Worm (Caenorhabditis elegans) whole organism, mixed stage, embryonic: ENCODE data around the gene Y71H2B.5.

Source experiments
- blmp-1 ChIP-seq: fragments of 150-350 bp; optimal IDR thresholded peaks from 2 replicates; lab custom pipeline; 2014; ENCODE audit warnings: missing biosample characterization, missing genetic modification characterization
- elt-1 ChIP-seq: sonication (generic microtip); optimal IDR thresholded peaks from 2 replicates; lab custom pipeline; 2017; ENCODE audit warnings: missing genetic modification characterization, mild to moderate bottlenecking, missing compliant biosample characterization, antibody characterized with exemption, moderate library complexity, borderline replicate concordance; ENCODE audit not compliant: insufficient read depth
- ham-2 ChIP-seq: fragments of 200-800 bp; sonication (Bioruptor generic); optimal IDR thresholded peaks from 2 replicates; lab custom pipeline; 2018; ENCODE audit warnings: mild to moderate bottlenecking, missing genetic modification characterization, missing compliant biosample characterization
- hlh-1 ChIP-seq: fragments of 150-350 bp; optimal IDR thresholded peaks from 2 replicates; lab custom pipeline; 2014; ENCODE audit warnings: missing biosample characterization, missing genetic modification reagents, missing genetic modification characterization
- lin-13 ChIP-seq: fragments of 150-350 bp; optimal IDR thresholded peaks from 2 replicates; lab custom pipeline; 2014; ENCODE audit warnings: missing biosample characterization, missing genetic modification characterization
- nhr-28 ChIP-seq: fragments of 150-350 bp; optimal IDR thresholded peaks from 2 replicates; lab custom pipeline; 2014; ENCODE audit warnings: missing biosample characterization, missing genetic modification characterization
- nhr-76 ChIP-seq: sonication (generic microtip); optimal IDR thresholded peaks from 2 replicates; lab custom pipeline; 2017; ENCODE audit warnings: missing biosample characterization, missing genetic modification characterization
- snpc-4 ChIP-seq: fragments of 150-350 bp; optimal IDR thresholded peaks from 2 replicates; lab custom pipeline; 2014; ENCODE audit warnings: missing biosample characterization, missing genetic modification characterization
- unc-62 ChIP-seq: fragments of 150-350 bp; optimal IDR thresholded peaks from 2 replicates; lab custom pipeline; 2014; ENCODE audit warnings: missing biosample characterization, missing genetic modification reagents, missing genetic modification characterization
- ztf-11 ChIP-seq: fragments of 150-350 bp; optimal IDR thresholded peaks from 2 replicates; lab custom pipeline; 2014; ENCODE audit warnings: missing biosample characterization, missing genetic modification characterization

DNA sequence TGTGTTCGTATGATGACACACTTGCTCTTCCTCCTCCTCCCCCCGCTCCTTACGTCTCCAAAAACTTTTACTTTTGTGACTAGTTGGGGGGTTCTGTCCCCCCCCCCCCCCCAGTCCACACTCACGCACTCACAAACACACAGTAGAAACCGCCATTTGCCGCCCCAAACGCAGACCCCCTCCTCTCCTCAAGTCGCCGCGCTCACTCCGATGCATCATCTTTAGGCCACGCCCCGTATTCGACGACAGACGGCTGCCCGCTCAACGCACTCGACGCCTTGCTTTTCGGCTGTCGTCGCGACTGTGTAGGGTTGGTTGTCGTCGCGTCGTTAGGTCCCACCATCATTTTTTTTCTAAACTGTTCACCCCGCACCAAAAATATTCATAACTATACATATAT is 28.3 kb downstream of the Y71H2B.5 start, which contains the start of gene zmp-2:
- TF ChIP-seq unc-62 (GFP tag; lab: Kevin White, UChicago) (no peak), ham-2 (no peak), snpc-4 (tag; lab: Kevin White, UChicago) (no peak), nhr-28 (tag; lab: Kevin White, UChicago) (no peak), blmp-1 (tag; lab: Kevin White, UChicago) (no peak), nhr-76 (tag; lab: Kevin White, UChicago) (no peak), elt-1 (tag; lab: Kevin White, UChicago) (no peak), lin-13 (no peak), ztf-11 (tag; lab: Kevin White, UChicago) (no peak), hlh-1 (tag; lab: Kevin White, UChicago) (no peak)
